Worm (Caenorhabditis elegans) whole organism, L4/young adult: ENCODE measurements around the gene sars-1.
A peak's percentile ranks its signal among the peaks of the same experiment; 100 is the strongest.

Experiments
- W03F9.2 ChIP-seq: fragments of 150-350 bp; optimal IDR thresholded peaks from 2 replicates; lab custom pipeline; 2014; ENCODE audit warnings: missing biosample characterization, missing genetic modification characterization
- dao-5 ChIP-seq: sonication (generic microtip); optimal IDR thresholded peaks from 2 replicates; lab custom pipeline; 2016; ENCODE audit warnings: missing genotype, missing genetic modification characterization, moderate library complexity, missing compliant biosample characterization
- him-1 ChIP-seq: sonication (generic microtip); optimal IDR thresholded peaks from 2 replicates; lab custom pipeline; 2016; ENCODE audit warnings: missing genotype, missing genetic modification reagents, missing genetic modification characterization, missing compliant biosample characterization

sars-1 gene

ce11 chrIV:10003372-10003771 lies at the start of gene sars-1, which contains the start of gene C47E12.2:
TSS of gene sars-1 (plus strand) at chrIV:10003726.
TSS of gene C47E12.2 (minus strand) at chrIV:10003502.
- no peak for TF ChIP-seq dao-5 (tag; lab: Kevin White, UChicago)

DNA sequence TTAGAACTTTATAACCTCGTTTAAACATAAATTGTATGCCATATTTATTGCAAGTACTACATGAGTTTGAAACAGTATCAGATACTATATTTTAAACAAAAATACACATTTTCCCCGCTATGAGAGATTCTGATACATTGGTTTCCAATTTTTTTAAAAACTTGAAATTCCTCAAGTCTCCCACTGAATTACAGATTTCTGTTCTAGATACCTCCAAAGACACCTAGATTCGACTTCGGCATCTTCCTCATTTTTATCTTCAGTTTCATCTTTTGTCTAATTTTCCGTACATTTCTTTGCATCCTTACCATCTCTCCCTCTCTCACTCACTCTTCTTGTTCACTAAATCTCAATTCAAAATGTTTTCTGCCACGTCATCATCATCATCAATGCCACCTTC lies 39.6 kb upstream of the sars-1 start, which contains the start of gene T13H10.2:
Gene T13H10.2, plus strand, starts transcription at position 301 of the 400 bp plus-strand sequence.
- no peak for TF ChIP-seq him-1 (tag; lab: Kevin White, UChicago)

- TF ChIP-seq dao-5 (tag; lab: Kevin White, UChicago) = no peak
- TF ChIP-seq W03F9.2 (tag; lab: Kevin White, UChicago) = no peak
- no peak for TF ChIP-seq him-1 (tag; lab: Kevin White, UChicago)
Observed at ce11 chrIV:9969081-9969480, 34.4 kb upstream of the sars-1 start, which contains the start of the genes kin-5 and C47E12.11. TSS of gene kin-5 (minus strand) at chrIV:9969181. TSS of gene C47E12.11 (plus strand) at chrIV:9969400.

DNA sequence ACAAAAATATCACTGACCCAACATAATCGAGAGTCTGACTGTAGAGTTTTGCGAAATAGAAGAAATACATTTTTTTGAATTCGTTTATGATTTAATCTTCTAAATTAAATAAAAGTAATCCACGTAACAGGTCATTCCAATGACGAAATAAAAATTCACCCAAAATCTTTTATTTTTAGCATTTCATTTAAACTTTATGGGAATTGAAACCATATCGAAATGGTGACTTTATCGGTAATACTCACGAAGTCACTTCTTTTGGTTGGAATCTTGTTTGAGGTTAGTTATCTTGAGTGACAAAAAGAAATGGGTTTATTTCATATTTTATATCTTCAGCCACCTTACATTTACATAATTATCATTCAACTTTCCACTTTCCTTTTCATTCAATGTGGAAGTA lies 30.9 kb upstream of the sars-1 start, which contains the start of the genes C47E12.12 and C47E12.10:
Gene C47E12.12, minus strand, starts transcription at position 101 of the 400 bp plus-strand sequence.
Gene C47E12.10, plus strand, starts transcription at position 172 of the 400 bp plus-strand sequence.
- TF ChIP-seq him-1 (tag; lab: Kevin White, UChicago) (no peak), W03F9.2 (tag; lab: Kevin White, UChicago) (no peak), dao-5 (tag; lab: Kevin White, UChicago) (no peak)

ce11 chrIV:9974392-9974791 lies 29.1 kb upstream of the sars-1 start, which contains the start of gene C47E12.9:
TSS of gene C47E12.9 (plus strand) at chrIV:9974692.
- TF ChIP-seq him-1 (tag; lab: Kevin White, UChicago) = no peak
- no peak for TF ChIP-seq W03F9.2 (tag; lab: Kevin White, UChicago)
- TF ChIP-seq dao-5 (tag; lab: Kevin White, UChicago) = no peak

DNA sequence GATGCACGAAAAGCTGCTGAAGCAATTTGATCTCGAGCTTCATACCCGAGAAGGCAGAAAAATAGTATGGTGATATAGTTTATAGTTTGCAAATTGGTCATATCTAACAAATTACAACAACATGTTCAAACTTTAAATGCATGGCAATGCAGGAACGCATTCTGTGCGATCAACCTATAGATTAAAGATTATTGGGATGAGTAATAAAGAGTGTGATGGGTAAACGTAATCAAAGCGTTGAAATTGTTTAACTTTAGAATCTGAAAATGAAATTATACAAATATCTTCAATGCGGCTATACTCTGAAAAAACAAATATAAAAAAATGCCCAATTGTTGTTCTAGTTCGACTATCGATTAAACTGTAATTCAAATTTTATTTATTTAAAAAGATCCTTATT lies 27.2 kb upstream of the sars-1 start, which contains the start of gene C47E12.14:
Gene C47E12.14, minus strand, starts transcription at position 101 of the 400 bp plus-strand sequence.
- TF ChIP-seq him-1 (tag; lab: Kevin White, UChicago) (no peak), W03F9.2 (tag; lab: Kevin White, UChicago) (no peak), dao-5 (tag; lab: Kevin White, UChicago) (no peak)

ce11 chrIV:9977602-9978172 lies 25.8 kb upstream of the sars-1 start, which contains the start of gene dhp-2:
TSS of gene dhp-2 (plus strand) at chrIV:9978122.
- TF ChIP-seq W03F9.2 (tag; lab: Kevin White, UChicago) (no peak), him-1 (tag; lab: Kevin White, UChicago) (no peak), dao-5 (tag; lab: Kevin White, UChicago) (no peak)

- TF ChIP-seq him-1 (tag; lab: Kevin White, UChicago) (no peak), dao-5 (tag; lab: Kevin White, UChicago) (no peak), W03F9.2 (tag; lab: Kevin White, UChicago) (no peak)
Observed at ce11 chrIV:9982226-9982794, 21.2 kb upstream of the sars-1 start, which contains the start of gene rrp-1. TSS of gene rrp-1 (minus strand) at chrIV:9982276.

ce11 chrIV:9982895-9983294 lies 20.6 kb upstream of the sars-1 start, which contains the start of gene mam-2:
TSS of gene mam-2 (plus strand) at chrIV:9983195.
- TF ChIP-seq him-1 (tag; lab: Kevin White, UChicago) (no peak), dao-5 (tag; lab: Kevin White, UChicago) (no peak), W03F9.2 (tag; lab: Kevin White, UChicago) (no peak)

- TF ChIP-seq dao-5 (tag; lab: Kevin White, UChicago) = no peak
- TF ChIP-seq him-1 (tag; lab: Kevin White, UChicago) = no peak
- no peak for TF ChIP-seq W03F9.2 (tag; lab: Kevin White, UChicago)
Observed at ce11 chrIV:9989416-9989815, 14.1 kb upstream of the sars-1 start.

DNA sequence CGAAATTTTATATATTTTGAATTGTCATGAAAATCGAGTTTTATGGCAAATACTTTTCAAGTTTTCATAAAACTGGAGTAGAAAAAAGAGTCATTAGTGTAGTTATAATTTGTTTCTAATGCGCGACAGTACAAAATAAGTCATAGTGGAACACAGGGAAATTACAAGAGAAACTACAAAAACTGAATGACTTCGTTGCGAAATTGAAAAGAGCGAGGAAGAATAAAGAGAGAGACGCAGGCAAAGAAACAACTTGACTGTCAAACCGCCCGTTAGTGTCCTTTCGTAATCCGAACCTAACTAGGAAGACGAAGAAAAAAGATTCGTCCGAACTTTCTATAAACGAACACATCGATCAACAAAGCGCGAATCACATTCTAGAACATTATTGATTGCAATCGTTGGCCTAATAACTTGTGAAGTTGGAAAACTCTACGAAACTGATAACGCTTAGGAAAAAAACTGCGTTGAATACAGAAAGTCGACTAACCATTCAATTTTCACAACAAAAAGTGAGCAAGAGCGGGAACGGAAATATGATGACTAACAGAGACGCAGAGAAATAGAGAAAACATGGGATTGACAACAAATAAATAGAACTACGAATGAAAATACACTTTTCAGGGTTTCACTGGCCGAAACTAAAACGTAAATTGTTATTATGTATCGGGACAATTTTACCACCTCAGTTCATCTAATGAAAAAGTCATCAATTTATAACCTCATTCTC lies 10.0 kb upstream of the sars-1 start:
- TF ChIP-seq W03F9.2 (tag; lab: Kevin White, UChicago) (peak; percentile 50), dao-5 (tag; lab: Kevin White, UChicago) (no peak), him-1 (tag; lab: Kevin White, UChicago) (no peak)

DNA sequence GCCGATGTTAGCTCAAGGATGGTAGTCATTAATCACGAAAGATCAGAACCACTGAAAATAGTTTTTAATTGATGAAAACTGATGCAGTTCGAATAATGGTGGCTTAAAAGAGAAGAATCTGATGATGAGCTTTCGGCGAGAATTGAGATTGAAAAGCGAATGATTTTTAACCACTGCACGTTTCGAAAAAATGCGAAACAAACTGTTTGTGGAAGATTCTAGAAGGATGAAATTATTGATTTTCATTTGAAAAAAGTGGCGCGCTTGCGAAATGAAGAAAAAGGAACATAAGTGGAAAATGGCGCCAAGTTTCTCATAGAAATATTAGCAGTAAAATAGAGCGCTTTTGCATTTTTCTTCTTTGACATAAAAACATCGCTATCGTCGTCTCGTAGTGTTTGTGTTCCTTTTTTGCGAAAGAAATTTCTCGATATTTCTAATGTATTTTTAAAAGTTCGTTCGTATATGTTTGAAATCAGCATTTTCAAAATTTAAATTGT lies 8.6 kb upstream of the sars-1 start, which contains the start of gene uba-1:
Gene uba-1, minus strand, starts transcription at position 51 of the 500 bp plus-strand sequence.
- peak; percentile 34 for TF ChIP-seq W03F9.2 (tag; lab: Kevin White, UChicago)
- TF ChIP-seq him-1 (tag; lab: Kevin White, UChicago) = no peak
